Worm (Caenorhabditis elegans) whole organism, L3 larva: ENCODE data around the gene daf-37.

Experiments used
- R02D3.7 ChIP-seq: fragments of 150-350 bp; optimal IDR thresholded peaks from 2 replicates; lab custom pipeline; 2014; ENCODE audit warnings: missing biosample characterization, missing genetic modification characterization
- aly-2 ChIP-seq: fragments of 150-350 bp; optimal IDR thresholded peaks from 2 replicates; lab custom pipeline; 2014; ENCODE audit warnings: missing biosample characterization, missing genetic modification characterization
- ceh-82 ChIP-seq: fragments of 150-350 bp; optimal IDR thresholded peaks from 2 replicates; lab custom pipeline; 2014; ENCODE audit warnings: missing biosample characterization, missing genetic modification characterization
- egl-5 ChIP-seq: fragments of 150-350 bp; optimal IDR thresholded peaks from 2 replicates; lab custom pipeline; 2017; ENCODE audit warnings: missing biosample characterization, missing genetic modification reagents, missing genetic modification characterization, inconsistent platforms
- elt-1 ChIP-seq: fragments of 150-350 bp; optimal IDR thresholded peaks from 2 replicates; lab custom pipeline; 2014; ENCODE audit warnings: missing biosample characterization, missing genetic modification characterization
- elt-3 ChIP-seq, 3 experiments: fragments of 150-350 bp in 1 of 3; sonication (generic microtip) in 2 of 3; optimal IDR thresholded peaks; 2 replicates in 2 of 3; 4 replicates in 1 of 3; lab custom pipeline; 2014 to 2017; ENCODE audit warnings: missing biosample characterization in 3 of 3, missing genetic modification characterization in 3 of 3
- fos-1 ChIP-seq: fragments of 150-350 bp; optimal IDR thresholded peaks from 2 replicates; lab custom pipeline; 2014; ENCODE audit warnings: missing biosample characterization, missing genetic modification characterization
- nhr-11 ChIP-seq: fragments of 150-350 bp; optimal IDR thresholded peaks from 2 replicates; lab custom pipeline; 2014; ENCODE audit warnings: missing biosample characterization, missing genetic modification characterization
- nhr-23 ChIP-seq: fragments of 150-350 bp; optimal IDR thresholded peaks from 2 replicates; lab custom pipeline; 2014; ENCODE audit warnings: missing biosample characterization, missing genetic modification reagents, missing genetic modification characterization
- nhr-25 ChIP-seq: sonication (generic microtip); optimal IDR thresholded peaks from 2 replicates; lab custom pipeline; 2017; ENCODE audit warnings: missing biosample characterization, missing genetic modification characterization
- nhr-76 ChIP-seq: fragments of 150-350 bp; sonication (generic microtip); optimal IDR thresholded peaks from 5 replicates; lab custom pipeline; 2014; ENCODE audit warnings: missing biosample characterization, missing genetic modification characterization
- snpc-4 ChIP-seq: fragments of 150-350 bp; optimal IDR thresholded peaks from 2 replicates; lab custom pipeline; 2014; ENCODE audit warnings: missing biosample characterization, missing genetic modification characterization
- unc-62 ChIP-seq: fragments of 150-350 bp; sonication (generic microtip); optimal IDR thresholded peaks from 4 replicates; lab custom pipeline; 2014; ENCODE audit warnings: missing biosample characterization, missing genetic modification reagents, missing genetic modification characterization
- zag-1 ChIP-seq: fragments of 150-350 bp; optimal IDR thresholded peaks from 2 replicates; lab custom pipeline; 2014; ENCODE audit warnings: missing biosample characterization, missing genetic modification characterization

DNA sequence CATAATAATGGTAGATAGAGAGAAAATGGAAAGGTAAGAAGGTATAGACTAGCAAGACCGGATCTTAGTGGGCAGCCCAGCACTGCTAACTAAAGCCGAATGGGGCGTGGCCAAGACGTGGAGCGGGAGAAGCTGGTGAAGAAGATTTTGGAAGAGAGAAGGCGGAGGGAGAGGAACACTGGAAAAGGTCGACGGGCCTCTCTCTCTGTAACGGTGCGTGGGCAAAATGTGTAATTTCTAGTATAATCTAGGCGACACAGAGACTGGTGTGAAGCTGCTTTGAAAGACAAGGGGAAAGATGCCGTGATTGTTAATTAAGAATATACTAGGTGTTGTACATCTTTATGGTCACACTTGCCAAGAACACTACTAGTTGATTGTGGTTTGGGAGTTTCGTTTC lies 48.0 kb upstream of the daf-37 start, which contains the start of gene F13H8.5:
- TF ChIP-seq fos-1 (tag; lab: Kevin White, UChicago): no peak
- TF ChIP-seq nhr-23 (tag; lab: Kevin White, UChicago): no peak
- no peak for TF ChIP-seq snpc-4 (tag; lab: Kevin White, UChicago)
- no peak for TF ChIP-seq nhr-11
- no peak for TF ChIP-seq nhr-25 (tag; lab: Kevin White, UChicago)
- TF ChIP-seq R02D3.7 (tag; lab: Kevin White, UChicago): no peak
- TF ChIP-seq unc-62 (GFP tag; lab: Kevin White, UChicago): no peak
- TF ChIP-seq nhr-76 (tag; lab: Kevin White, UChicago): no peak
- TF ChIP-seq elt-3 (tag; optimal IDR thresholded peaks at IDR 0.05; lab: Kevin White, UChicago): no peak
- TF ChIP-seq zag-1: no peak
- TF ChIP-seq ceh-82 (tag; lab: Kevin White, UChicago): no peak
- no peak for TF ChIP-seq elt-1 (tag; lab: Kevin White, UChicago)
- TF ChIP-seq aly-2 (tag; lab: Kevin White, UChicago): no peak
- no peak for TF ChIP-seq egl-5 (tag; lab: Kevin White, UChicago)
